Fruit fly (Drosophila melanogaster): ENCODE measurements around the gene CG1622.

- no peak for TF ChIP-seq EcR (GFP tag; optimal IDR thresholded peaks at IDR 0.05)
- no peak for TF ChIP-seq psq (optimal IDR thresholded peaks at IDR 0.05)
Observed at dm6 chrX:13274429-13275095, 22.3 kb upstream of the CG1622 start.
